Worm (Caenorhabditis elegans) whole organism, early embryonic: Measurements from ENCODE around the gene oac-4.

Experiments used
- ama-1 ChIP-seq: fragments of 150-350 bp; optimal IDR thresholded peaks from 2 replicates; lab custom pipeline; 2014
- ceh-13 ChIP-seq: fragments of 200-800 bp; sonication (Bioruptor generic); optimal IDR thresholded peaks from 2 replicates; lab custom pipeline; 2018; ENCODE audit warnings: mild to moderate bottlenecking, missing genetic modification characterization, missing compliant biosample characterization
- flt-1 ChIP-seq: fragments of 200-800 bp; sonication (Bioruptor generic); IDR thresholded peaks from 2 replicates; pipeline ENCODE4 v1.3.6; 2022; ENCODE audit warnings: missing genetic modification characterization, missing compliant biosample characterization
- tbx-11 ChIP-seq: fragments of 200-800 bp; sonication (Bioruptor generic); IDR thresholded peaks from 2 replicates; pipeline ENCODE4 v1.3.6; 2022; ENCODE audit warnings: missing genetic modification characterization, missing compliant biosample characterization

- TF ChIP-seq tbx-11 (GFP tag; lab: Robert Waterston, UW), result no peak
- TF ChIP-seq flt-1 (GFP tag; lab: Robert Waterston, UW), result no peak
- no peak for TF ChIP-seq ama-1 (lab: Kevin White, UChicago)
- no peak for TF ChIP-seq ceh-13 (GFP tag; lab: Kevin White, UChicago)
These were observed 23.9 kb downstream of the oac-4 start, which contains the start of gene lido-15 for ce11 chrII:3811816-3812332.
